Worm (Caenorhabditis elegans) whole organism, late embryonic: Measurements from ENCODE around the gene slc-17.4.

Experiments
- F13H6.1 ChIP-seq: sonication (generic microtip); optimal IDR thresholded peaks from 2 replicates; lab custom pipeline; 2016; ENCODE audit warnings: missing genetic modification characterization, missing compliant biosample characterization
- K02D7.2 ChIP-seq: sonication (generic microtip); optimal IDR thresholded peaks from 2 replicates; lab custom pipeline; 2017; ENCODE audit warnings: mild to moderate bottlenecking, missing genetic modification characterization, missing compliant biosample characterization
- T23F11.4 ChIP-seq: fragments of 200-800 bp; sonication (Bioruptor generic); optimal IDR thresholded peaks from 2 replicates; lab custom pipeline; 2018; ENCODE audit warnings: mild to moderate bottlenecking, missing genetic modification characterization, missing compliant biosample characterization
- ahr-1 ChIP-seq: sonication (generic microtip); optimal IDR thresholded peaks from 2 replicates; lab custom pipeline; 2016; ENCODE audit warnings: missing genetic modification characterization, missing compliant biosample characterization
- ama-1 ChIP-seq: fragments of 150-350 bp; optimal IDR thresholded peaks from 2 replicates; lab custom pipeline; 2014
- ceh-22 ChIP-seq: sonication (generic microtip); optimal IDR thresholded peaks from 2 replicates; lab custom pipeline; 2017; ENCODE audit warnings: missing biosample characterization, missing genetic modification characterization
- ceh-24 ChIP-seq: sonication (generic microtip); optimal IDR thresholded peaks from 2 replicates; lab custom pipeline; 2016; ENCODE audit warnings: mild to moderate bottlenecking, missing genetic modification characterization, missing compliant biosample characterization
- ceh-34 ChIP-seq: sonication (generic microtip); optimal IDR thresholded peaks from 2 replicates; lab custom pipeline; 2016; ENCODE audit warnings: mild to moderate bottlenecking, missing genetic modification characterization, missing compliant biosample characterization
- ceh-6 ChIP-seq: fragments of 200-800 bp; sonication (Bioruptor generic); optimal IDR thresholded peaks from 2 replicates; lab custom pipeline; 2018; ENCODE audit warnings: mild to moderate bottlenecking, missing genetic modification characterization, missing compliant biosample characterization
- ceh-9 ChIP-seq: sonication (generic microtip); optimal IDR thresholded peaks from 2 replicates; lab custom pipeline; 2016; ENCODE audit warnings: mild to moderate bottlenecking, missing genetic modification characterization, inconsistent platforms, missing compliant biosample characterization
- elt-2 ChIP-seq: sonication (generic microtip); optimal IDR thresholded peaks from 2 replicates; lab custom pipeline; 2016; ENCODE audit warnings: missing genetic modification reagents, missing genetic modification characterization, missing compliant biosample characterization
- elt-4 ChIP-seq: sonication (generic microtip); optimal IDR thresholded peaks from 2 replicates; lab custom pipeline; 2016; ENCODE audit warnings: missing genetic modification characterization, missing compliant biosample characterization
- ets-4 ChIP-seq: sonication (generic microtip); optimal IDR thresholded peaks from 2 replicates; lab custom pipeline; 2016; ENCODE audit warnings: missing genetic modification characterization, missing compliant biosample characterization
- fkh-6 ChIP-seq: sonication (generic microtip); optimal IDR thresholded peaks from 2 replicates; lab custom pipeline; 2016; ENCODE audit warnings: missing genetic modification characterization, missing compliant biosample characterization
- hlh-15 ChIP-seq: sonication (generic microtip); optimal IDR thresholded peaks from 2 replicates; lab custom pipeline; 2016; ENCODE audit warnings: missing genetic modification characterization, missing compliant biosample characterization
- madf-2 ChIP-seq: sonication (generic microtip); optimal IDR thresholded peaks from 2 replicates; lab custom pipeline; 2017; ENCODE audit warnings: missing genetic modification characterization, missing compliant biosample characterization
- odd-2 ChIP-seq: sonication (generic microtip); optimal IDR thresholded peaks from 2 replicates; lab custom pipeline; 2017; ENCODE audit warnings: antibody characterized with exemption, mild to moderate bottlenecking, missing genetic modification characterization, missing compliant biosample characterization
- pax-1 ChIP-seq: fragments of 150-350 bp; optimal IDR thresholded peaks from 2 replicates; lab custom pipeline; 2014; ENCODE audit warnings: missing biosample characterization, missing genetic modification characterization
- pha-2 ChIP-seq: sonication (generic microtip); optimal IDR thresholded peaks from 2 replicates; lab custom pipeline; 2017; ENCODE audit warnings: mild to moderate bottlenecking, missing genetic modification characterization, missing compliant biosample characterization
- pha-4 ChIP-seq: fragments of 150-350 bp; optimal IDR thresholded peaks from 2 replicates; lab custom pipeline; 2018; ENCODE audit warnings: missing biosample characterization, missing genetic modification reagents, missing genetic modification characterization
- ref-2 ChIP-seq: sonication (generic microtip); optimal IDR thresholded peaks from 2 replicates; lab custom pipeline; 2016; ENCODE audit warnings: missing genetic modification characterization, missing compliant biosample characterization
- rnt-1 ChIP-seq: sonication (generic microtip); optimal IDR thresholded peaks from 2 replicates; lab custom pipeline; 2016; ENCODE audit warnings: missing genetic modification characterization, missing compliant biosample characterization
- sox-2 ChIP-seq: fragments of 200-800 bp; sonication (Bioruptor generic); IDR thresholded peaks from 2 replicates; pipeline ENCODE4 v1.3.6; 2022; ENCODE audit warnings: missing genetic modification reagents, missing genetic modification characterization, missing compliant biosample characterization
- syd-9 ChIP-seq: sonication (generic microtip); optimal IDR thresholded peaks from 2 replicates; lab custom pipeline; 2016; ENCODE audit warnings: mild to moderate bottlenecking, missing genetic modification characterization, moderate library complexity, missing compliant biosample characterization
- tbx-2 ChIP-seq: sonication (generic microtip); optimal IDR thresholded peaks from 2 replicates; lab custom pipeline; 2016; ENCODE audit warnings: missing genetic modification characterization, missing compliant biosample characterization
- ttx-3 ChIP-seq: sonication (generic microtip); optimal IDR thresholded peaks from 2 replicates; lab custom pipeline; 2016; ENCODE audit warnings: missing genetic modification reagents, missing genetic modification characterization, missing compliant biosample characterization
- unc-3 ChIP-seq, 2 experiments: fragments of 200-800 bp in 1 of 2; sonication (Bioruptor generic) in 1 of 2; sonication (generic microtip) in 1 of 2; conservative IDR thresholded peaks in 1 of 2; optimal IDR thresholded peaks in 1 of 2; 2 replicates each; pipeline versions ENCODE4 v1.3.6 to Lab custom; 2016 to 2022; ENCODE audit warnings: missing compliant biosample characterization in 2 of 2, missing genetic modification characterization in 2 of 2, missing genetic modification reagents in 1 of 2
- unc-42 ChIP-seq: sonication (generic microtip); optimal IDR thresholded peaks from 2 replicates; lab custom pipeline; 2016; ENCODE audit warnings: missing genotype, missing genetic modification characterization, missing compliant biosample characterization
- unc-55 ChIP-seq: sonication (generic microtip); optimal IDR thresholded peaks from 2 replicates; lab custom pipeline; 2017; ENCODE audit warnings: missing biosample characterization, missing genetic modification reagents, missing genetic modification characterization
- unc-86 ChIP-seq: sonication (generic microtip); optimal IDR thresholded peaks from 2 replicates; lab custom pipeline; 2016; ENCODE audit warnings: missing genetic modification characterization, missing compliant biosample characterization
- ztf-16 ChIP-seq: sonication (generic microtip); optimal IDR thresholded peaks from 2 replicates; lab custom pipeline; 2017; ENCODE audit warnings: missing genetic modification characterization, missing compliant biosample characterization

Gene slc-17.4

DNA sequence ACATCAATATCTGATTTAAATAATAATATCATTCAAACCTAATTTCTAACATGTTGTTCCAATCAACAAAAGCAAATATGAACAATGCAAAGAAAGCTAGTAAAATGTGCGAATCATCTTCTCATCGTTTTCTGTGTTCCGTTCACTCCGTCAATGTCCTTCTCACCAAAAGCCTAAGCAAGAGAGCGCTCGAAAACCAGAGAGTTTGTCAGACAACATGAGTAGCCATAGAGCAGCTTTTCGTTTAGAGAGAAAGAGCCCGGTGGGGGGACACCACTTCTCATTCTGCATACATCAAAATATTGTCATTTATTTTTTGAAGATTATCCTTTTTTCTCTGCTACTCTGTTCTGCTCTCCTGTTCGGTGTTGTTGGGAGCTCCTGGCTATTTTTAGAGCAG is 2.1 kb upstream of the slc-17.4 start:
- no peak for TF ChIP-seq K02D7.2
- no peak for TF ChIP-seq sox-2 (GFP tag; lab: Robert Waterston, UW)
- peak; percentile 18 for TF ChIP-seq unc-55

DNA sequence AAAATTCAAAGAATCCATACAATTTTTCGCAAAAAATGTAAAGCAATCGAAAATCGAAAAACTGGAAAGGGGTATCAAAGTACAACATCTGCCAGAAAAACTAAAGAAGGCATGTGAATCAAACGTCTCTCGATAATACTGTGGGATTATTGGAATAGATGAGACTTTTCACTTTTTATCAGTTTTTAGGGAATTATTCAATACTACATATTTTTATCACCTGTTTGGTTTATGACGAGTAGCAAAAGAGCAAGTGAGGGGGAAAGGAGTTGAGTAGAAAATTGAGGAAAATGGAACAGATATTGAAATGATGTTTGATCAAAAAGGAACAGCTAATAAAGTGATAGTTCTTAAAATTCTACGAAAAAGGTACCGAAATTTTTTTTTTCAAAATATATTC is 1.5 kb upstream of the slc-17.4 start:
- TF ChIP-seq ttx-3 (tag; lab: Kevin White, UChicago), result no peak

DNA sequence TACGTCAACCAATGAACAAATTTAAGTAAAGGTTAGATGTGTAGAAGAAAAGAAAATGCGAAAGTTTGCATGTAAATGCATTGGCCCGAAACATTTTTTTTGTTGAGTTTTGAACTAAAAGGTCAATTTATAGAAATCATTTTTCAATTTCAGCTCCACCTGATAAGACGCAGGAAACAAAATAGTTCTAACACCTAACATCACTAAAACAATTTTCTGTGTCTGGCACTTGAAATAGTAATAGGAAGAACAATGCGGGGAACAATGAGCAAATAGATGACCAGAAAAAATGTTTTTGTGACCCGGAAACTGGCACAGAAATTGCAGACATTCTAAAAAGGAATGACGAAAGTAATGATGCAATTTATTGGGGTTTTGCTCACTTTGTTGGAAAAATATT is 817 bp upstream of the slc-17.4 start:
- TF ChIP-seq ama-1 (lab: Kevin White, UChicago) (no peak), ref-2 (tag; lab: Kevin White, UChicago) (no peak), ceh-22 (tag; lab: Kevin White, UChicago) (no peak), elt-4 (tag; lab: Kevin White, UChicago) (no peak), pha-2 (tag; lab: Kevin White, UChicago) (no peak), fkh-6 (tag; lab: Kevin White, UChicago) (no peak), ahr-1 (tag; lab: Kevin White, UChicago) (no peak), odd-2 (tag; lab: Kevin White, UChicago) (no peak), syd-9 (tag; lab: Kevin White, UChicago) (no peak), ceh-24 (tag; lab: Kevin White, UChicago) (no peak), K02D7.2 (no peak), elt-2 (tag; lab: Kevin White, UChicago) (no peak), ets-4 (tag; lab: Kevin White, UChicago) (no peak), unc-86 (no peak), ceh-9 (no peak), T23F11.4 (no peak)

DNA sequence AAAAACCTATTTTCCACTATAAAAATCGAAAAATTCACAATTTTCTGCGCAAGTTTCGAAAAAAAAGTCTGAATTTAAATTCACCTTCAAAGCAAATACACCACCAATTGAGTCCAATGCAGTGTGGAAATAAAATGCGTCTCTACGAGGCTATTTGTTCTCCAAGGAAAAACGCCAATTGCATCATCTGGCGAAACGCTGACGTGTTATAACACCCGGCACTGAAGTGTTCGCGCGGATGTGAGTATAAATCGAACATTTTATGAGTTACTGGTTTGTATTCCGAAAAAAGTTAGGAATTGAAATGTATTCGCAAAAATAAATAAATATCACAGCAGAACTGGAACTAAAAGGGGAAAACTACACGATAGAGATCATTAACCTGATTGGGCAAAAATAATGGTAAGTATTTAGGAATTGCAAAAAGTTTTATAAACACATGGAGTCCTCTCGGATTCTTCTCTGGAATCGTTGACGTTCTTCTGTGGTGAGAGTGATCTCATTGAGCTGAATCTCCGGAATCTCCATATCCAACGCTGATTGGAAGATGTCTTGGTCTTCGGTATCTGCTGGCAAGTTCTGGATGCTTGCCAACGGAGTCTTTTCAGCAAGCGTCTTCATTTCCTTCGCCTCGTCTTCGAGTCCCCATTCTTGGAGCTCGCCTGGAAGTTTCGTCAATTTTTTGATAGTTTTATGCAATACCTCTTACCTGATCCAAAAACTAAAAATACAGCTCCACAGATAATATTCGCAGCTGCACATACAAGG is 3.4 kb downstream of the slc-17.4 start, which contains the start of gene zipt-7.1:
TSS of gene zipt-7.1 (minus strand) at position 232 of the 768 bp plus-strand sequence.
- TF ChIP-seq pax-1 (no peak), fkh-6 (tag; lab: Kevin White, UChicago) (no peak)

DNA sequence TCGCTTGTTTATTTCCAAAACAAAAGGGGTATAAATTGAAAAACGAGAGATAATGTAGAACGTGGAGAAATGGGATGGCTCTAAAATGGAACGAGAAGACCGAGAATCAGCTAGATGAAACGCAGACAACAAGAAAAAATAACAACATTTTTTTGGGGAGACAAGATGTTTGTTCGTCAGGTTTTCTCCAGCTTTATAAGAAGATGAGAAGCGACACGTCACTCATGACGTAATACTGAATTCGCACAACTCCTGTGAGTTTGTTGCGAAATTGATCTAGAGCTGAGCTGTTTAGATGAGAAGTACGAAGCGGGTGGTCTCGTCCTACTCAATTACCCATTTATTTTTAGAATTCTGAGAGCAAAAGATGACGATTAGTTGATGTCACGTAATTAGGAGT is 6.3 kb downstream of the slc-17.4 start:
- TF ChIP-seq tbx-2 (tag; lab: Kevin White, UChicago) (no peak), rnt-1 (tag; lab: Kevin White, UChicago) (no peak), pha-4 (no peak), ceh-6 (GFP tag; lab: Kevin White, UChicago) (no peak), madf-2 (no peak), unc-42 (tag; lab: Kevin White, UChicago) (peak; percentile 17), hlh-15 (tag; lab: Kevin White, UChicago) (no peak)

DNA sequence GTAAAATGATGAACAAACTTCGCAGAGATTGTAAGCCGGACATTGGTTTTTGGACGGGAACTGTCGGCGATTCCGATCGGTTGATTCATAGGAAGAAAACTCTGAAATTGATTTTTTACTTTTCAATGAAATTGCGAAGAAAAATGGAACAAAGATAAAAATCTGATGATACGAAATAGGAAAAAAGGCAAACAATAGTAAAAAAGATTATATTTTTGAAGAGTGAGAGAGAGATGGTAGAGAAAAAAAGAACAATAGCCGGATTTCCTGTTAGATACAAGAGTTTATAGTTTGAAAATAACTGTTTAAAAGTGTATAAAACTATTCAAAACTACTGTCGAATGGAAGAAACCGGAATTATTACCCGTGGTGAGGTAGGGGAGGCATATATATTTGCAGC is 7.4 kb downstream of the slc-17.4 start, which contains the start of gene nra-1:
TSS of gene nra-1 (minus strand) at position 101 of the 400 bp plus-strand sequence.
- no peak for TF ChIP-seq F13H6.1 (tag; lab: Kevin White, UChicago)
- TF ChIP-seq unc-3 (GFP tag; conservative IDR thresholded peaks at IDR 0.05; lab: Robert Waterston, UW), result no peak
- no peak for TF ChIP-seq unc-3 (tag; optimal IDR thresholded peaks at IDR 0.05; lab: Kevin White, UChicago)
- TF ChIP-seq pha-2 (tag; lab: Kevin White, UChicago), result no peak
- TF ChIP-seq T23F11.4, result no peak
- TF ChIP-seq ztf-16, result no peak
- no peak for TF ChIP-seq ceh-34 (tag; lab: Kevin White, UChicago)
- TF ChIP-seq, all 69 proteins: peak for 0
